Worm (Caenorhabditis elegans) whole organism, early embryonic: Measurements from ENCODE around the gene F56B3.2.

Experiments used
- aly-1 ChIP-seq: sonication (generic microtip); optimal IDR thresholded peaks from 2 replicates; lab custom pipeline; 2016; ENCODE audit warnings: missing genetic modification characterization, missing compliant biosample characterization
- ama-1 ChIP-seq: fragments of 150-350 bp; optimal IDR thresholded peaks from 2 replicates; lab custom pipeline; 2014
- ceh-13 ChIP-seq: fragments of 200-800 bp; sonication (Bioruptor generic); optimal IDR thresholded peaks from 2 replicates; lab custom pipeline; 2018; ENCODE audit warnings: mild to moderate bottlenecking, missing genetic modification characterization, missing compliant biosample characterization
- ets-7 ChIP-seq: sonication (generic microtip); optimal IDR thresholded peaks from 2 replicates; lab custom pipeline; 2016; ENCODE audit warnings: missing genotype, missing genetic modification characterization, missing compliant biosample characterization
- pes-1 ChIP-seq: fragments of 200-800 bp; sonication (Bioruptor generic); IDR thresholded peaks from 2 replicates; pipeline ENCODE4 v1.3.6; 2022; ENCODE audit warnings: missing genetic modification reagents, missing genetic modification characterization, missing compliant biosample characterization

DNA sequence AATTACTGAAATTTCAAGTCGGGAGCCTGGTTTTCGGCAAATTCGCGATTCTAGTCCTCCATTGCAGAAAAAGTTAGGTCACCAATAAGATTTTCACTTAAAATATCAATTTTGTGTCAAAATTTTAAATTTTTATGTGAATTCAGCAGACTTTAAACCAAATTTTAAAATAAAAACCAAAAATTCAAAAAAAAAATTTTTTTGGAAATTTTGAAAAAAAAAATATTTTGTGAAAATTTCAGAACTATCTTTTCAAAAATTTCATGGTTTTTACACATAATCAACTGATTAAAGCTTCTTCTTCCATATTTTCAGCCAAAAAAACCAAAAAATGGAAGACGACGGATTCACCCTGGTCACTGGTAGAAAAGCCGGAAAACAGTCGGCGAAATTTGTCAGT lies 36.4 kb upstream of the F56B3.2 start, which contains the start of gene Y55F3BL.4:
- no peak for TF ChIP-seq aly-1 (tag; lab: Kevin White, UChicago)
- TF ChIP-seq ets-7 (tag; lab: Kevin White, UChicago) = no peak
- no peak for TF ChIP-seq ceh-13 (GFP tag; lab: Kevin White, UChicago)
- no peak for TF ChIP-seq pes-1 (GFP tag; lab: Robert Waterston, UW)
- no peak for TF ChIP-seq ama-1 (lab: Kevin White, UChicago)
